Fruit fly (Drosophila melanogaster): ENCODE results near the gene danr.

DNA sequence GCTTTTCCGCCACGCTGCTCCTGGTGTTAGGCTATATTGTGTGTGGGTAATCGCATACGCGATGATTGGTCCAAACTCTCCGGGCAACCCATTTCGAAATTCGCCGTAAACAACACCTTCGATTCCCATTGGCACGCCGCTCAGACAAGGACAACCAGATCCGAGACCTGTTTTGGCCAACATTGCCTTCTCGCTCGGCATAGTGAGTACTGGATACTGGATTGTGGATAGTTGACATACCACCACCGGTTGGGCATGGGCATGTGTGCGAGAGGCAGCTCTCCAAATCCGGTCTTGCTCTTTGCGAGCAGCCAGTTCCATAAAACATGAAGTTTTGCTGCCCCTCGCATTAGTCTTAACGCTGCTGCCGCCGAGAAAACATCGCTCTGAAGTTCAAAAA lies 43.2 kb upstream of the danr start, which contains the start of gene fd96Cb:
- TF ChIP-seq CG9215 (GFP tag; IDR thresholded peaks at IDR 0.05) (no peak), disco-r (GFP tag; optimal IDR thresholded peaks at IDR 0.05) (no peak), Fer1 (GFP tag; optimal IDR thresholded peaks at IDR 0.05) (no peak), CG1603 (tag; optimal IDR thresholded peaks at IDR 0.05) (no peak), CG18262 (tag; optimal IDR thresholded peaks at IDR 0.05) (no peak), CG12769 (tag; optimal IDR thresholded peaks at IDR 0.05) (no peak), crol (GFP tag; IDR thresholded peaks at IDR 0.05) (no peak), PHDP (tag; optimal IDR thresholded peaks at IDR 0.05) (no peak)
